Fruit fly (Drosophila melanogaster): ENCODE data around the gene CG5342.

Gene CG5342

DNA sequence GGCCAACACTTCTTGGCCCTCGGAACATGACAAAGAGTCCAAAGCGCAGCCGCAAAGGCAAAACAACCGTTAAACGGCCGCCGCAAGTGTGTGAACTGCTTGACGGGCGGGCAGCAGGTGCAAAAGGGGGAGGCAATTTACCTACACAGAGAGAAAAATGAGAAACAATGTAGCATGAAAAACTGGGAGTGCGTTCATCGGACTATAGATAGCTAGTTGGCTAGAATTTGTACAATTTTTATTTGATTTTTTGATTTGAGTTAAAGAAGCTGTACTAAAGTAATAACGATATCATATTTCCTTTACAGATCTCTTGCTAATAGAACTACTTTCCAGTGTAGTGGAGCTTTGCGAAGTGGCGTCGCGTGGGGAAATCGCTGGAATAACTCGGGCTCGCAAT lies 16.9 kb downstream of the CG5342 start (continued):
- TF ChIP-seq CG6689 (GFP tag; IDR thresholded peaks at IDR 0.05) (0 out of 2 replicates have a peak, but pooled peaks have one; percentile 30), Med (GFP tag) (peak; percentile 57), CG18619 (GFP tag; optimal IDR thresholded peaks at IDR 0.05) (no peak), kni (GFP tag; optimal IDR thresholded peaks at IDR 0.05) (peak; percentile 11), phol (tag; optimal IDR thresholded peaks at IDR 0.05) (peak; percentile 14), danr (GFP tag; IDR thresholded peaks at IDR 0.05) (no peak), ci (GFP tag; IDR thresholded peaks at IDR 0.05) (peak; percentile 62; the same call in 1 of the 3 replicates), abd-A (tag; optimal IDR thresholded peaks at IDR 0.05) (no peak)

DNA sequence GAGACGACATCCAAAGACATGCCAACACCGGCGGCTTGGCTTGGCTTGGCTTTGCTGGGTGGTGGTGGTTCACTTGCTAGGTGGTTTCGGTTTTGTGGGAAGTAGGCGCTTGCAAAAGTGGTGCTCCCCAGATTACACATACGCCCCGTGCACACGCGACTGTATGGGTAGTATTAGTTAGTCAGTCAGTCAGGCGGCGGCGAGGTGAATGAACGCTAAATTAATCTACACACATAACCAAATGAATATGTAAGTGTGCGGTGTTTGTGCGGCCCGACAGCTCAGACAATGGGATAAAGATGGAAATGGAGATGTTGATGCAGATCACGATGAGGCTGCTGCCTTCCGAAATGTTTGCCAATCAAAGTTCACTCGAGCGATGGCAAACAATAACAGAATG lies 24.5 kb downstream of the CG5342 start:
- no peak for TF ChIP-seq onecut (GFP tag; IDR thresholded peaks at IDR 0.05)
- peak; percentile 42; the same call in 1 of the 2 replicates for TF ChIP-seq CG7372 (GFP tag; IDR thresholded peaks at IDR 0.05)
- no peak for TF ChIP-seq scrt (GFP tag; optimal IDR thresholded peaks at IDR 0.05)
- peak; percentile 34 for TF ChIP-seq Med (GFP tag)
- no peak for TF ChIP-seq br (optimal IDR thresholded peaks at IDR 0.05)
- 0 out of 3 replicates have a peak, but pooled peaks have one; percentile 29 for TF ChIP-seq ci (GFP tag; IDR thresholded peaks at IDR 0.05)
- TF ChIP-seq vvl (GFP tag; IDR thresholded peaks at IDR 0.05) = peak; percentile 54

DNA sequence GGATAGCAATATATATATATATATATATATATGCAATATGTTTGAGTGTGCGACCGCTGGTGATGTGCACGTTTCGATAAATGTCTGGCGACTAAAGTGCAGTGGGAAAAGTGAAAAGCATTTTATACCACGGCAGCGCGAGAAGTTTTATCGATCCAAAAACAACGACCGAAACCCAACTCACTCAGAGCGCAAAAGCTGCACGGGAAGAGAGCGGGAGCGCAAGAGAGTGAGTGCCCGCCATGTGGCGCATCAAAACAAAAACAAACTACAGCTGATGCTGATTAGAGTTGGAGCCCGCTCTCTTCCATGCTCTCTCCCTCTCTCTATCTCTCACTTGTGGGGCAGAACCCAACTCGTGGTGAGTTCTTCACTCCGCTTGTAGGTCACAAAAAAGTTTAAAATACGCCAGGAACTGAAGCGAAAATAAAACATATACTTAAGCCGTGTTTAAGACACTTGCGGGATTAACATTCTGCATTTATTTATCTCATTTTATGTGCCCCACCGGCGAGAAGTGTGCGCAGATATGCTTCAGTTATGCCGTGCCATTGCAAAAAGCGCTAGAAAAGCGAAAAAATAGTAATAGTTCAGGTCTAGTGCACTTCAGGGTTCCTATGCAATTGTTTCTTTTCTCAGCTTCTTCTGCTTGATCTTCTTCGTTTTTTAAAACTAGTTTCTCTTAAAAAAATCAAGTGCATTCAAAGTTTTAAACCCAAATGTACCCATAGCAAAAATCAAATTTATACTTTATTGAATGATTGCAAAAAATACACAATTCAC lies 26.2 kb downstream of the CG5342 start:
- TF ChIP-seq CG17829 (tag; optimal IDR thresholded peaks at IDR 0.05) (no peak), Hr51 (GFP tag; optimal IDR thresholded peaks at IDR 0.05) (no peak), CG17802 (tag; optimal IDR thresholded peaks at IDR 0.05) (no peak), bsh (GFP tag; optimal IDR thresholded peaks at IDR 0.05) (peak in 1 of 2 experiments; percentile 72), unc-4 (GFP tag; IDR thresholded peaks at IDR 0.05; ENCODE audit: partially characterized antibody) (peak; percentile 59), CG6254 (GFP tag; optimal IDR thresholded peaks at IDR 0.05) (peak; percentile 40), MTF-1 (GFP tag; optimal IDR thresholded peaks at IDR 0.05; ENCODE audit: borderline replicate concordance) (peak; percentile 25), Nf-YA (GFP tag; IDR thresholded peaks at IDR 0.05) (no peak), gro (GFP tag; optimal IDR thresholded peaks at IDR 0.05) (no peak), Side (GFP tag; optimal IDR thresholded peaks at IDR 0.05) (no peak), slp2 (GFP tag; optimal IDR thresholded peaks at IDR 0.05) (no peak), ssp (GFP tag; IDR thresholded peaks at IDR 0.05) (no peak), CTCF (GFP tag; optimal IDR thresholded peaks at IDR 0.05) (peak; percentile 3), CG12769 (tag; optimal IDR thresholded peaks at IDR 0.05) (no peak), CG11695 (GFP tag; IDR thresholded peaks at IDR 0.05) (0 out of 3 replicates have a peak, but pooled peaks have one; percentile 44), CG3995 (GFP tag; optimal IDR thresholded peaks at IDR 0.05) (no peak), onecut (GFP tag; IDR thresholded peaks at IDR 0.05) (peak; percentile 98), ATbp (GFP tag; optimal IDR thresholded peaks at IDR 0.05) (no peak), CG15269 (tag; optimal IDR thresholded peaks at IDR 0.05) (no peak), CG18011 (GFP tag; optimal IDR thresholded peaks at IDR 0.05) (no peak), CG12071 (GFP tag; optimal IDR thresholded peaks at IDR 0.05) (no peak), bab2 (GFP tag; optimal IDR thresholded peaks at IDR 0.05) (no peak), esg (GFP tag; conservative IDR thresholded peaks at IDR 0.05) (no peak), sens (GFP tag) (peak; percentile 60), stc (GFP tag; IDR thresholded peaks at IDR 0.05) (peak; percentile 32; the same call in 1 of the 2 replicates), slou (GFP tag; optimal IDR thresholded peaks at IDR 0.05) (no peak), CG32532 (GFP tag; IDR thresholded peaks at IDR 0.05) (peak; percentile 68; the same call in 1 of the 2 replicates), CG9797 (GFP tag; optimal IDR thresholded peaks at IDR 0.05) (no peak), Max (GFP tag; optimal IDR thresholded peaks at IDR 0.05) (no peak), HLH3B (GFP tag; IDR thresholded peaks at IDR 0.05) (no peak), zen2 (GFP tag; IDR thresholded peaks at IDR 0.05; ENCODE audit: partially characterized antibody) (peak; percentile 90; the same call in 2 of the 3 replicates), B-H1 (GFP tag; IDR thresholded peaks at IDR 0.05) (no peak), Antp (GFP tag; optimal IDR thresholded peaks at IDR 0.05) (no peak), CG12391 (tag; optimal IDR thresholded peaks at IDR 0.05) (no peak), CG4404 (GFP tag; IDR thresholded peaks at IDR 0.05) (no peak)

Data from whole organism, embryonic.